Worm (Caenorhabditis elegans): ENCODE measurements around the gene col-158.

Gene col-158

DNA sequence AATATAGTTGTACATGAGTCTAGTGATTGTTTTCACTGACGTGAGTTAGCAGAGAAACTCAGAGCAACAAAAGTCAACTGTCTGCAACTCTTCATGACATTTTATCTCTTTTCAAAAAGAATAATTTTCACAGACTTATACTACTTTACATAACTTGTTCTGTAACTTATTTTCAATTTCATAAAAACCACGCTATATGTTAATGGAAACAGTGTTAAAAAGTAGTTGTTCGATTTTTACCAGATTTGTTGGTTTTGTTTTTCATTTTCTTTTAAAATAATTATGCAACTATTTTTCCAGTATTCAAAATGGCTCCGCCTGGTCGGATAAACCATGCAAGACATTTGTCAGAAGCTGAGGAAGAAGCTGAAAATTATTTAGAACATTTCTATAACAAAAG, 45.7 kb downstream of the col-158 start, which contains the start of gene sulp-4:
Gene sulp-4 (plus strand): TSS at position 301 of the 400 bp plus-strand sequence.
- no peak for TF ChIP-seq tbx-8 (GFP tag; optimal IDR thresholded peaks at IDR 0.05)
- TF ChIP-seq ceh-39 (tag; optimal IDR thresholded peaks at IDR 0.05), result no peak
- no peak for TF ChIP-seq blmp-1 (tag; optimal IDR thresholded peaks at IDR 0.05)
- no peak for TF ChIP-seq elt-1 (tag; optimal IDR thresholded peaks at IDR 0.05; ENCODE audit: borderline replicate concordance, insufficient read depth)
- TF ChIP-seq lin-13 (tag; optimal IDR thresholded peaks at IDR 0.05), result no peak
- TF ChIP-seq flh-1 (GFP tag; optimal IDR thresholded peaks at IDR 0.05), result no peak
- no peak for TF ChIP-seq nhr-76 (tag; optimal IDR thresholded peaks at IDR 0.05)
- no peak for TF ChIP-seq zip-8 (tag; optimal IDR thresholded peaks at IDR 0.05)

ce11 chrV:11876657-11877056, 47.3 kb downstream of the col-158 start:
- no peak for TF ChIP-seq M03D4.4 (tag; optimal IDR thresholded peaks at IDR 0.05)
- TF ChIP-seq drap-1 (GFP tag; optimal IDR thresholded peaks at IDR 0.05), result no peak
- no peak for TF ChIP-seq hlh-1 (tag; optimal IDR thresholded peaks at IDR 0.05)

DNA sequence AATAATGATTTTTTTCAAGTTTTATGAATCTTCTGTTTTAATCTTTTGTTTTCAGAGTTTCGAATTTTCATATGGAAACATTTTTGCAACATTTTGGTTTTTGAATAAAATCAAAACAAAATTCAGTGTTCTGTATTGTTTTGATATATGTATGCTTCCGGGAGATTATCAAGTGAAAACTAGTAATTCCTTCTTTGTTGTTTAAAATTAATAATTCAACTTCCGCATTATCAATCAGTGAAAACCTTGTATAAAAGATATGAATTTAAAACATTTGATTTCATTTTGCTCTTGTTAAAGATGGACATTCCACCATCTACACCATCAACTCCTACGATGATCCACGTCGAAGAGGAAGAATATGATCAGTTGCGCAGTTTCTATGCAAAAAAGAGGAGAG, 50.4 kb downstream of the col-158 start, which contains the start of gene sulp-5:
Gene sulp-5 (plus strand): TSS at position 301 of the 400 bp plus-strand sequence.
- no peak for TF ChIP-seq bed-3 (GFP tag; optimal IDR thresholded peaks at IDR 0.05)
- TF ChIP-seq ham-2 (GFP tag; optimal IDR thresholded peaks at IDR 0.05), result no peak
- TF ChIP-seq ces-1 (GFP tag; optimal IDR thresholded peaks at IDR 0.05), result no peak
- TF ChIP-seq sem-2 (GFP tag; optimal IDR thresholded peaks at IDR 0.05), result no peak
- TF ChIP-seq flh-1 (GFP tag; optimal IDR thresholded peaks at IDR 0.05), result no peak
- TF ChIP-seq hlh-1 (tag; optimal IDR thresholded peaks at IDR 0.05), result no peak
- TF ChIP-seq unc-62 (GFP tag; optimal IDR thresholded peaks at IDR 0.05), result no peak
- no peak for TF ChIP-seq unc-39 (tag; optimal IDR thresholded peaks at IDR 0.05)
- TF ChIP-seq mls-2 (tag; optimal IDR thresholded peaks at IDR 0.05), result no peak
- TF ChIP-seq elt-3 (tag; optimal IDR thresholded peaks at IDR 0.05), result no peak
- TF ChIP-seq snpc-4 (tag; optimal IDR thresholded peaks at IDR 0.05), result no peak
- no peak for TF ChIP-seq ceh-43 (GFP tag; optimal IDR thresholded peaks at IDR 0.05)
- no peak for TF ChIP-seq ceh-83 (GFP tag; optimal IDR thresholded peaks at IDR 0.05)
- no peak for TF ChIP-seq nhr-28 (tag; optimal IDR thresholded peaks at IDR 0.05)
- TF ChIP-seq M03D4.4 (tag; optimal IDR thresholded peaks at IDR 0.05), result no peak
- no peak for TF ChIP-seq unc-120 (tag; optimal IDR thresholded peaks at IDR 0.05; ENCODE audit: poor library complexity, severe bottlenecking)

All from whole organism, mixed stage, embryonic.